Worm (Caenorhabditis elegans) whole organism, L2 larva: Measurements from ENCODE around the gene lact-8.
A peak's percentile ranks its signal among the peaks of the same experiment; 100 is the strongest.

Experiments
- C34F6.9 ChIP-seq: fragments of 150-350 bp; optimal IDR thresholded peaks from 2 replicates; lab custom pipeline; 2014; ENCODE audit warnings: missing biosample characterization, missing genetic modification characterization
- F13H6.1 ChIP-seq: sonication (generic microtip); optimal IDR thresholded peaks from 2 replicates; lab custom pipeline; 2016; ENCODE audit warnings: missing genetic modification characterization, missing compliant biosample characterization
- R02D3.7 ChIP-seq: fragments of 150-350 bp; optimal IDR thresholded peaks from 2 replicates; lab custom pipeline; 2014; ENCODE audit warnings: missing biosample characterization, missing genetic modification characterization
- Y55F3AM.14 ChIP-seq: fragments of 200-800 bp; sonication (Bioruptor generic); optimal IDR thresholded peaks from 2 replicates; lab custom pipeline; 2018; ENCODE audit warnings: mild to moderate bottlenecking, missing genetic modification characterization, missing compliant biosample characterization
- ZK546.5 ChIP-seq: sonication (generic microtip); optimal IDR thresholded peaks from 2 replicates; lab custom pipeline; 2017; ENCODE audit warnings: missing biosample characterization, missing genetic modification characterization
- ama-1 ChIP-seq: fragments of 150-350 bp; optimal IDR thresholded peaks from 2 replicates; lab custom pipeline; 2018; ENCODE audit warnings: inconsistent platforms
- blmp-1 ChIP-seq: sonication (generic microtip); optimal IDR thresholded peaks from 2 replicates; lab custom pipeline; 2017; ENCODE audit warnings: missing genetic modification characterization, mild to moderate bottlenecking, missing compliant biosample characterization, antibody characterized with exemption, moderate library complexity; ENCODE audit not compliant: insufficient read depth
- ceh-16 ChIP-seq: fragments of 150-350 bp; optimal IDR thresholded peaks from 2 replicates; lab custom pipeline; 2014; ENCODE audit warnings: missing biosample characterization, missing genetic modification characterization
- ceh-82 ChIP-seq: fragments of 150-350 bp; optimal IDR thresholded peaks from 2 replicates; lab custom pipeline; 2014; ENCODE audit warnings: missing biosample characterization, missing genetic modification characterization
- crh-2 ChIP-seq: sonication (generic microtip); optimal IDR thresholded peaks from 2 replicates; lab custom pipeline; 2017; ENCODE audit warnings: missing biosample characterization, missing genetic modification characterization
- dmd-4 ChIP-seq: sonication (generic microtip); optimal IDR thresholded peaks from 2 replicates; lab custom pipeline; 2017; ENCODE audit warnings: missing biosample characterization, missing genetic modification characterization
- egl-27 ChIP-seq: sonication (generic microtip); optimal IDR thresholded peaks from 3 replicates; lab custom pipeline; 2017; ENCODE audit warnings: missing biosample characterization, missing genetic modification reagents, missing genetic modification characterization
- elt-1 ChIP-seq: fragments of 150-350 bp; optimal IDR thresholded peaks from 2 replicates; lab custom pipeline; 2014; ENCODE audit warnings: missing biosample characterization, missing genetic modification characterization
- elt-3 ChIP-seq: sonication (generic microtip); optimal IDR thresholded peaks from 2 replicates; lab custom pipeline; 2017; ENCODE audit warnings: missing biosample characterization, missing genetic modification characterization
- fos-1 ChIP-seq: fragments of 150-350 bp; optimal IDR thresholded peaks from 2 replicates; lab custom pipeline; 2014; ENCODE audit warnings: missing biosample characterization, missing genetic modification characterization
- lin-11 ChIP-seq: fragments of 150-350 bp; sonication (generic microtip); optimal IDR thresholded peaks from 2 replicates; lab custom pipeline; 2014; ENCODE audit warnings: missing biosample characterization, missing genetic modification characterization, inconsistent platforms, mixed read lengths
- lin-13 ChIP-seq: fragments of 150-350 bp; optimal IDR thresholded peaks from 2 replicates; lab custom pipeline; 2014; ENCODE audit warnings: missing biosample characterization, missing genetic modification reagents, missing genetic modification characterization
- lin-39 ChIP-seq: fragments of 150-350 bp; optimal IDR thresholded peaks from 2 replicates; lab custom pipeline; 2014; ENCODE audit warnings: missing biosample characterization, missing genetic modification reagents, missing genetic modification characterization
- lsy-2 ChIP-seq, 2 experiments: fragments of 150-350 bp in 1 of 2; sonication (generic microtip) in 1 of 2; optimal IDR thresholded peaks; 2 replicates each; lab custom pipeline; 2014 to 2017; ENCODE audit warnings: missing biosample characterization in 2 of 2, missing genetic modification characterization in 2 of 2
- mab-5 ChIP-seq: fragments of 150-350 bp; optimal IDR thresholded peaks from 2 replicates; lab custom pipeline; 2014; ENCODE audit warnings: missing biosample characterization, missing genetic modification characterization
- mbf-1 ChIP-seq: sonication (generic microtip); optimal IDR thresholded peaks from 2 replicates; lab custom pipeline; 2017; ENCODE audit warnings: missing biosample characterization, missing genetic modification characterization
- mdl-1 ChIP-seq, 2 experiments: fragments of 150-350 bp in 1 of 2; sonication (generic microtip) in 1 of 2; optimal IDR thresholded peaks; 2 replicates each; lab custom pipeline; 2017; ENCODE audit warnings: missing biosample characterization in 2 of 2, missing genetic modification characterization in 2 of 2
- nhr-10 ChIP-seq: sonication (generic microtip); optimal IDR thresholded peaks from 2 replicates; lab custom pipeline; 2017; ENCODE audit warnings: missing biosample characterization, missing genetic modification characterization
- nhr-11 ChIP-seq: fragments of 150-350 bp; optimal IDR thresholded peaks from 2 replicates; lab custom pipeline; 2014; ENCODE audit warnings: missing biosample characterization, missing genetic modification characterization
- nhr-12 ChIP-seq: fragments of 150-350 bp; optimal IDR thresholded peaks from 2 replicates; lab custom pipeline; 2014; ENCODE audit warnings: missing biosample characterization, missing genetic modification characterization
- nhr-129 ChIP-seq: fragments of 150-350 bp; optimal IDR thresholded peaks from 2 replicates; lab custom pipeline; 2014; ENCODE audit warnings: missing biosample characterization, missing genetic modification characterization
- nhr-21 ChIP-seq: fragments of 150-350 bp; optimal IDR thresholded peaks from 2 replicates; lab custom pipeline; 2014; ENCODE audit warnings: missing biosample characterization, missing genetic modification characterization
- nhr-237 ChIP-seq: fragments of 150-350 bp; optimal IDR thresholded peaks from 2 replicates; lab custom pipeline; 2014; ENCODE audit warnings: missing biosample characterization, missing genetic modification characterization
- nhr-25 ChIP-seq: fragments of 150-350 bp; sonication (generic microtip); optimal IDR thresholded peaks from 3 replicates; lab custom pipeline; 2014; ENCODE audit warnings: missing biosample characterization, missing genetic modification characterization
- nhr-6 ChIP-seq: fragments of 150-350 bp; optimal IDR thresholded peaks from 2 replicates; lab custom pipeline; 2014; ENCODE audit warnings: missing biosample characterization, missing genetic modification characterization
- peb-1 ChIP-seq: fragments of 150-350 bp; optimal IDR thresholded peaks from 2 replicates; lab custom pipeline; 2014; ENCODE audit warnings: missing biosample characterization, missing genetic modification characterization
- skn-1 ChIP-seq: sonication (generic microtip); optimal IDR thresholded peaks from 2 replicates; lab custom pipeline; 2017; ENCODE audit warnings: missing biosample characterization, missing genetic modification characterization
- sma-3 ChIP-seq: sonication (generic microtip); optimal IDR thresholded peaks from 2 replicates; lab custom pipeline; 2016; ENCODE audit warnings: missing genetic modification reagents, missing genetic modification characterization, missing compliant biosample characterization
- sma-9 ChIP-seq, 2 experiments: fragments of 150-350 bp in 1 of 2; sonication (generic microtip) in 1 of 2; optimal IDR thresholded peaks; 2 replicates each; lab custom pipeline; 2014 to 2016; ENCODE audit warnings: missing genetic modification characterization in 2 of 2, mild to moderate bottlenecking in 1 of 2, missing biosample characterization in 1 of 2, missing compliant biosample characterization in 1 of 2, missing genetic modification reagents in 1 of 2, moderate library complexity in 1 of 2
- snpc-4 ChIP-seq: fragments of 150-350 bp; optimal IDR thresholded peaks from 2 replicates; lab custom pipeline; 2014; ENCODE audit warnings: missing biosample characterization, missing genetic modification characterization
- unc-39 ChIP-seq: fragments of 150-350 bp; optimal IDR thresholded peaks from 2 replicates; lab custom pipeline; 2014; ENCODE audit warnings: missing biosample characterization, missing genetic modification characterization
- unc-55 ChIP-seq: fragments of 150-350 bp; sonication (generic microtip); optimal IDR thresholded peaks from 3 replicates; lab custom pipeline; 2014; ENCODE audit warnings: missing biosample characterization, missing genetic modification reagents, missing genetic modification characterization
- unc-62 ChIP-seq: fragments of 150-350 bp; optimal IDR thresholded peaks from 2 replicates; lab custom pipeline; 2014; ENCODE audit warnings: missing biosample characterization, missing genetic modification reagents, missing genetic modification characterization
- ztf-1 ChIP-seq: fragments of 200-800 bp; sonication (Bioruptor generic); conservative IDR thresholded peaks from 2 replicates; pipeline ENCODE4 v1.3.6; 2022; ENCODE audit warnings: missing genetic modification characterization, missing compliant biosample characterization
- ztf-11 ChIP-seq: sonication (generic microtip); optimal IDR thresholded peaks from 2 replicates; lab custom pipeline; 2017; ENCODE audit warnings: missing biosample characterization, missing genetic modification characterization

The lact-8 gene

ce11 chrV:11093163-11094091 lies at the start of gene lact-8:
Gene lact-8 (minus strand): TSS chrV:11093607.
- TF ChIP-seq Y55F3AM.14 (GFP tag; lab: Kevin White, UChicago) (no peak), nhr-10 (tag; lab: Kevin White, UChicago) (no peak), blmp-1 (tag; lab: Kevin White, UChicago) (peak; percentile 55)

ce11 chrV:11141179-11141578 lies 47.8 kb upstream of the lact-8 start, which contains the start of gene folt-1:
Gene folt-1 (plus strand): TSS chrV:11141479.
- TF ChIP-seq ama-1 (lab: Kevin White, UChicago) (no peak), fos-1 (tag; lab: Kevin White, UChicago) (no peak), mdl-1 (tag; optimal IDR thresholded peaks at IDR 0.05; lab: Kevin White, UChicago) (no peak), R02D3.7 (no peak), nhr-10 (tag; lab: Kevin White, UChicago) (no peak), unc-39 (tag; lab: Kevin White, UChicago) (no peak), nhr-21 (no peak), egl-27 (tag; lab: Kevin White, UChicago) (no peak), skn-1 (tag; lab: Kevin White, UChicago) (no peak), nhr-237 (no peak), Y55F3AM.14 (GFP tag; lab: Kevin White, UChicago) (no peak), snpc-4 (tag; lab: Kevin White, UChicago) (no peak), nhr-25 (tag; lab: Kevin White, UChicago) (no peak), elt-3 (tag; lab: Kevin White, UChicago) (no peak), unc-62 (GFP tag; lab: Kevin White, UChicago) (no peak), nhr-129 (tag; lab: Kevin White, UChicago) (no peak), dmd-4 (tag; lab: Kevin White, UChicago) (no peak), ZK546.5 (tag; lab: Kevin White, UChicago) (no peak), ceh-82 (no peak)

- TF ChIP-seq nhr-6 (tag; lab: Kevin White, UChicago) (no peak), unc-62 (GFP tag; lab: Kevin White, UChicago) (no peak), nhr-129 (tag; lab: Kevin White, UChicago) (peak; percentile 65), peb-1 (tag; lab: Kevin White, UChicago) (no peak), mbf-1 (tag; lab: Kevin White, UChicago) (no peak), egl-27 (tag; lab: Kevin White, UChicago) (no peak), lin-39 (tag; lab: Kevin White, UChicago) (no peak), blmp-1 (tag; lab: Kevin White, UChicago) (no peak), sma-9 (GFP tag; optimal IDR thresholded peaks at IDR 0.05; lab: Kevin White, UChicago) (peak; percentile 66), sma-9 (tag; optimal IDR thresholded peaks at IDR 0.05; lab: Kevin White, UChicago) (no peak), ztf-11 (tag; lab: Kevin White, UChicago) (no peak), R02D3.7 (no peak), ceh-16 (tag; lab: Kevin White, UChicago) (no peak), elt-1 (tag; lab: Kevin White, UChicago) (no peak), unc-39 (tag; lab: Kevin White, UChicago) (no peak), C34F6.9 (tag; lab: Kevin White, UChicago) (peak; percentile 4), lsy-2 (tag; optimal IDR thresholded peaks at IDR 0.05; lab: Kevin White, UChicago) (peak in 1 of 2 experiments; percentile 27), F13H6.1 (tag; lab: Kevin White, UChicago) (peak; percentile 53), nhr-10 (tag; lab: Kevin White, UChicago) (no peak), nhr-11 (no peak), fos-1 (tag; lab: Kevin White, UChicago) (peak; percentile 37), unc-55 (GFP tag; lab: Kevin White, UChicago) (peak; percentile 38), crh-2 (tag; lab: Kevin White, UChicago) (no peak), Y55F3AM.14 (GFP tag; lab: Kevin White, UChicago) (no peak)
- TF ChIP-seq, all 48 proteins: peak for 7
Observed at ce11 chrV:11140326-11140725, 46.9 kb upstream of the lact-8 start.

ce11 chrV:11134296-11134695 lies 40.9 kb upstream of the lact-8 start, which contains the start of gene glb-3:
Gene glb-3 (plus strand): TSS chrV:11134596.
- no peak for TF ChIP-seq F13H6.1 (tag; lab: Kevin White, UChicago)
- TF ChIP-seq ceh-16 (tag; lab: Kevin White, UChicago): no peak
- TF ChIP-seq mab-5: no peak
- TF ChIP-seq Y55F3AM.14 (GFP tag; lab: Kevin White, UChicago): no peak
- TF ChIP-seq ztf-11 (tag; lab: Kevin White, UChicago): no peak
- TF ChIP-seq nhr-12 (tag; lab: Kevin White, UChicago): no peak
- no peak for TF ChIP-seq lsy-2 (tag; optimal IDR thresholded peaks at IDR 0.05; lab: Kevin White, UChicago)
- TF ChIP-seq blmp-1 (tag; lab: Kevin White, UChicago): no peak
- TF ChIP-seq unc-55 (GFP tag; lab: Kevin White, UChicago): no peak
- TF ChIP-seq nhr-10 (tag; lab: Kevin White, UChicago): no peak
- no peak for TF ChIP-seq sma-3 (GFP tag; lab: Kevin White, UChicago)
- TF ChIP-seq lin-11 (tag; lab: Kevin White, UChicago): no peak
- TF ChIP-seq ama-1 (lab: Kevin White, UChicago): no peak
- no peak for TF ChIP-seq crh-2 (tag; lab: Kevin White, UChicago)
- no peak for TF ChIP-seq ztf-1 (GFP tag; lab: Robert Waterston, UW)
- TF ChIP-seq lin-13 (GFP tag; lab: Kevin White, UChicago): no peak
- no peak for TF ChIP-seq elt-3 (tag; lab: Kevin White, UChicago)
